Worm (Caenorhabditis elegans): ENCODE measurements around the gene F56H9.2.

DNA sequence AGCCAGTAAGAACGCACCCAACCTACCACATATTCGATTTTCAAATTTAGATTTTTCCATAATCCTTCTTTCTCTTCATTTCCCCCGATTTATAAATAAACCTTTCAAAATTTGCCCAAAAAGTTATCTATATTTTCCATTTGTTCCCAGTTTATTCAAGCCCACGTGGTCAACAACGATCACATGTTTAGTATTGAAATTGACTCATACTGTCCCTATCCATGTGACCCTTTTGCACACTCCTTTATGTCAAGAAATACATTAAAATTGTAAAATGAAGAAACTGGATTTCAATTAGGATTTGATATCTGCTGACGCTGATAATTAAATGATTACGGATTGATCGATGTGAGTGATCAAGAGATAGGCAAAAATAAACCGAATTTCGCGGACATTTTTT, 2.2 kb upstream of the F56H9.2 start:
- TF ChIP-seq unc-39 (tag; optimal IDR thresholded peaks at IDR 0.05) (no peak), fkh-10 (GFP tag; optimal IDR thresholded peaks at IDR 0.05) (no peak), ztf-11 (tag; optimal IDR thresholded peaks at IDR 0.05) (no peak), pha-4 (tag; optimal IDR thresholded peaks at IDR 0.05) (peak; percentile 94), egl-27 (tag; optimal IDR thresholded peaks at IDR 0.05) (no peak), nhr-237 (tag; optimal IDR thresholded peaks at IDR 0.05) (no peak), ceh-16 (tag; optimal IDR thresholded peaks at IDR 0.05) (no peak), unc-62 (GFP tag; optimal IDR thresholded peaks at IDR 0.05) (no peak), nhr-28 (tag; optimal IDR thresholded peaks at IDR 0.05) (no peak), pqm-1 (tag; optimal IDR thresholded peaks at IDR 0.05) (peak; percentile 62), egl-5 (tag; optimal IDR thresholded peaks at IDR 0.05) (no peak), R02D3.7 (tag; optimal IDR thresholded peaks at IDR 0.05) (no peak), lin-15B (tag; optimal IDR thresholded peaks at IDR 0.05) (no peak)
